Fruit fly (Drosophila melanogaster) whole organism: ENCODE data around the gene kst.

Experiments
- CG8478 ChIP-seq: fragments of >200 bp; optimal IDR thresholded peaks from 2 replicates; lab custom pipeline; 2018; ENCODE audit warnings: inconsistent platforms
- Dll ChIP-seq: fragments of >200 bp; optimal IDR thresholded peaks from 2 replicates; lab custom pipeline; 2017
- EcR ChIP-seq, 2 experiments: fragments of >200 bp; optimal IDR thresholded peaks; 2 replicates each; lab custom pipeline; 2017; ENCODE audit warnings: missing biosample characterization in 2 of 2, missing genetic modification characterization in 2 of 2, missing genetic modification reagents in 2 of 2
- pan ChIP-seq: fragments of >200 bp; optimal IDR thresholded peaks from 2 replicates; lab custom pipeline; 2017
- psq ChIP-seq: fragments of >200 bp; optimal IDR thresholded peaks from 2 replicates; lab custom pipeline; 2017
- usp ChIP-seq: fragments of >200 bp; optimal IDR thresholded peaks from 2 replicates; lab custom pipeline; 2017; ENCODE audit warnings: missing biosample characterization, missing genetic modification characterization, mixed read lengths

Gene kst

dm6 chr3L:3390525-3390924, 53.9 kb downstream of the kst start:
- no peak for TF ChIP-seq Dll
- no peak for TF ChIP-seq usp (GFP tag; lab: Kevin White, UChicago)
- TF ChIP-seq pan (lab: Kevin White, UChicago) = no peak
- no peak for TF ChIP-seq psq (lab: Kevin White, UChicago)
- no peak for TF ChIP-seq EcR (GFP tag; optimal IDR thresholded peaks at IDR 0.05; lab: Kevin White, UChicago)
- TF ChIP-seq CG8478 = no peak

dm6 chr3L:3391871-3392270, 55.2 kb downstream of the kst start:
- TF ChIP-seq CG8478 = no peak
- no peak for TF ChIP-seq psq (lab: Kevin White, UChicago)
- no peak for TF ChIP-seq EcR (GFP tag; optimal IDR thresholded peaks at IDR 0.05; lab: Kevin White, UChicago)
- TF ChIP-seq usp (GFP tag; lab: Kevin White, UChicago) = no peak
- no peak for TF ChIP-seq pan (lab: Kevin White, UChicago)
- TF ChIP-seq Dll = no peak

dm6 chr3L:3393951-3394834, 57.5 kb downstream of the kst start:
- TF ChIP-seq CG8478 = no peak
- TF ChIP-seq EcR (GFP tag; optimal IDR thresholded peaks at IDR 0.05; lab: Kevin White, UChicago) = peak in 1 of 2 experiments; percentile 94

dm6 chr3L:3394854-3395723, 58.4 kb downstream of the kst start:
- TF ChIP-seq psq (lab: Kevin White, UChicago) (no peak), EcR (GFP tag; optimal IDR thresholded peaks at IDR 0.05; lab: Kevin White, UChicago) (peak in 1 of 2 experiments; percentile 62), CG8478 (no peak), usp (GFP tag; lab: Kevin White, UChicago) (no peak), pan (lab: Kevin White, UChicago) (peak; percentile 95), Dll (no peak)

- TF ChIP-seq usp (GFP tag; lab: Kevin White, UChicago) (no peak), EcR (GFP tag; optimal IDR thresholded peaks at IDR 0.05; lab: Kevin White, UChicago) (no peak), pan (lab: Kevin White, UChicago) (no peak), CG8478 (no peak), Dll (no peak), psq (lab: Kevin White, UChicago) (no peak)
Observed at dm6 chr3L:3396056-3396455, 59.4 kb downstream of the kst start.

- no peak for TF ChIP-seq EcR (GFP tag; optimal IDR thresholded peaks at IDR 0.05; lab: Kevin White, UChicago)
- no peak for TF ChIP-seq pan (lab: Kevin White, UChicago)
Observed at dm6 chr3L:3397309-3397821, 60.7 kb downstream of the kst start.

- TF ChIP-seq Dll (no peak), pan (lab: Kevin White, UChicago) (no peak), usp (GFP tag; lab: Kevin White, UChicago) (no peak), CG8478 (no peak), psq (lab: Kevin White, UChicago) (no peak), EcR (GFP tag; optimal IDR thresholded peaks at IDR 0.05; lab: Kevin White, UChicago) (no peak)
Observed at dm6 chr3L:3397849-3398248, 61.2 kb downstream of the kst start.

- TF ChIP-seq usp (GFP tag; lab: Kevin White, UChicago) (no peak), CG8478 (no peak), pan (lab: Kevin White, UChicago) (no peak), psq (lab: Kevin White, UChicago) (no peak), Dll (no peak), EcR (GFP tag; optimal IDR thresholded peaks at IDR 0.05; lab: Kevin White, UChicago) (no peak)
Observed at dm6 chr3L:3398496-3398895, 61.8 kb downstream of the kst start.

- TF ChIP-seq EcR (GFP tag; optimal IDR thresholded peaks at IDR 0.05; lab: Kevin White, UChicago) (no peak), pan (lab: Kevin White, UChicago) (no peak), usp (GFP tag; lab: Kevin White, UChicago) (no peak), CG8478 (no peak), psq (lab: Kevin White, UChicago) (no peak), Dll (no peak)
Observed at dm6 chr3L:3399249-3399922, 62.7 kb downstream of the kst start.

dm6 chr3L:3399923-3400309, 63.3 kb downstream of the kst start:
- TF ChIP-seq usp (GFP tag; lab: Kevin White, UChicago) (no peak), psq (lab: Kevin White, UChicago) (no peak), pan (lab: Kevin White, UChicago) (no peak), Dll (no peak), EcR (GFP tag; optimal IDR thresholded peaks at IDR 0.05; lab: Kevin White, UChicago) (no peak), CG8478 (no peak)

dm6 chr3L:3400555-3401198, 64.0 kb downstream of the kst start:
- TF ChIP-seq EcR (GFP tag; optimal IDR thresholded peaks at IDR 0.05; lab: Kevin White, UChicago) (no peak), usp (GFP tag; lab: Kevin White, UChicago) (no peak), pan (lab: Kevin White, UChicago) (no peak), CG8478 (no peak), psq (lab: Kevin White, UChicago) (no peak), Dll (no peak)
